Worm (Caenorhabditis elegans) whole organism, young adult: Measurements from ENCODE around the gene lgc-1.

Experiments
- B0336.3 ChIP-seq: fragments of 200-800 bp; sonication (Bioruptor generic); IDR thresholded peaks from 2 replicates; pipeline ENCODE4 v1.3.6; 2022; ENCODE audit warnings: missing genetic modification characterization, missing compliant biosample characterization
- D2030.7 ChIP-seq: fragments of 200-800 bp; sonication (Bioruptor generic); IDR thresholded peaks from 2 replicates; pipeline ENCODE4 v1.3.6; 2022; ENCODE audit warnings: missing genetic modification reagents, missing genetic modification characterization, missing compliant biosample characterization
- F39B2.1 ChIP-seq: fragments of 200-800 bp; sonication (Bioruptor generic); IDR thresholded peaks from 2 replicates; pipeline ENCODE4 v1.3.6; 2022; ENCODE audit warnings: missing genetic modification reagents, missing genetic modification characterization, missing compliant biosample characterization
- F49E8.2 ChIP-seq: sonication (generic microtip); optimal IDR thresholded peaks from 3 replicates; lab custom pipeline; 2017; ENCODE audit warnings: missing genetic modification characterization, mild to moderate bottlenecking, missing compliant biosample characterization, antibody characterized with exemption, moderate library complexity; ENCODE audit not compliant: insufficient read depth
- F52B5.7 ChIP-seq: sonication (generic microtip); optimal IDR thresholded peaks from 2 replicates; lab custom pipeline; 2016; ENCODE audit warnings: mild to moderate bottlenecking, missing genetic modification characterization, missing compliant biosample characterization
- F55B11.4 ChIP-seq: sonication (generic microtip); optimal IDR thresholded peaks from 2 replicates; lab custom pipeline; 2016; ENCODE audit warnings: missing compliant biosample characterization, missing genetic modification characterization, borderline replicate concordance; ENCODE audit not compliant: insufficient read depth
- F57A8.1 ChIP-seq: fragments of 200-800 bp; sonication (Bioruptor generic); optimal IDR thresholded peaks from 2 replicates; lab custom pipeline; 2018; ENCODE audit warnings: mild to moderate bottlenecking, missing genetic modification characterization, moderate library complexity, missing compliant biosample characterization
- K11D2.4 ChIP-seq: fragments of 200-800 bp; sonication (Bioruptor generic); IDR thresholded peaks from 2 replicates; pipeline ENCODE4 v1.3.6; 2022; ENCODE audit warnings: missing genetic modification reagents, missing genetic modification characterization, missing compliant biosample characterization
- T26A5.8 ChIP-seq: sonication (generic microtip); optimal IDR thresholded peaks from 2 replicates; lab custom pipeline; 2016; ENCODE audit warnings: missing genetic modification characterization, missing compliant biosample characterization
- Y56A3A.18 ChIP-seq: fragments of 200-800 bp; sonication (Bioruptor generic); IDR thresholded peaks from 2 replicates; pipeline ENCODE4 v1.3.6; 2022; ENCODE audit warnings: missing genetic modification reagents, missing genetic modification characterization, missing compliant biosample characterization
- akir-1 ChIP-seq: fragments of 200-800 bp; sonication (Bioruptor generic); optimal IDR thresholded peaks from 2 replicates; lab custom pipeline; 2018; ENCODE audit warnings: mild to moderate bottlenecking, missing genetic modification characterization, moderate library complexity, missing compliant biosample characterization
- aptf-2 ChIP-seq: fragments of 200-800 bp; sonication (Bioruptor generic); conservative IDR thresholded peaks from 2 replicates; pipeline ENCODE4 v1.3.6; 2022; ENCODE audit warnings: missing genetic modification reagents, missing genetic modification characterization, missing compliant biosample characterization
- atf-7 ChIP-seq: sonication (generic microtip); optimal IDR thresholded peaks from 2 replicates; lab custom pipeline; 2017; ENCODE audit warnings: mild to moderate bottlenecking, missing genetic modification characterization, missing compliant biosample characterization
- athp-1 ChIP-seq: sonication (generic microtip); optimal IDR thresholded peaks from 2 replicates; lab custom pipeline; 2017; ENCODE audit warnings: mild to moderate bottlenecking, missing genetic modification characterization, missing compliant biosample characterization
- attf-3 ChIP-seq: fragments of 200-800 bp; sonication (Bioruptor generic); conservative IDR thresholded peaks from 2 replicates; pipeline ENCODE4 v1.3.6; 2022; ENCODE audit warnings: missing genetic modification reagents, missing genetic modification characterization, missing compliant biosample characterization
- attf-5 ChIP-seq: fragments of 200-800 bp; sonication (Bioruptor generic); optimal IDR thresholded peaks from 2 replicates; lab custom pipeline; 2018; ENCODE audit warnings: mild to moderate bottlenecking, missing genetic modification characterization, missing compliant biosample characterization
- attf-6 ChIP-seq: fragments of 200-800 bp; sonication (Bioruptor generic); IDR thresholded peaks from 2 replicates; pipeline ENCODE4 v1.3.6; 2022; ENCODE audit warnings: missing genetic modification reagents, missing genetic modification characterization, missing compliant biosample characterization
- bed-1 ChIP-seq: fragments of 200-800 bp; sonication (Bioruptor generic); IDR thresholded peaks from 2 replicates; pipeline ENCODE4 v1.3.6; 2022; ENCODE audit warnings: missing genetic modification reagents, missing genetic modification characterization, missing compliant biosample characterization
- ceh-27 ChIP-seq: fragments of 200-800 bp; sonication (Bioruptor generic); optimal IDR thresholded peaks from 2 replicates; lab custom pipeline; 2018; ENCODE audit warnings: mild to moderate bottlenecking, missing genetic modification characterization, moderate library complexity, missing compliant biosample characterization
- die-1 ChIP-seq: sonication (generic microtip); optimal IDR thresholded peaks from 2 replicates; lab custom pipeline; 2016; ENCODE audit warnings: missing genotype, mild to moderate bottlenecking, missing genetic modification characterization, missing compliant biosample characterization
- dpl-1 ChIP-seq: fragments of 150-350 bp; optimal IDR thresholded peaks from 2 replicates; lab custom pipeline; 2014; ENCODE audit warnings: missing biosample characterization, missing genetic modification reagents, missing genetic modification characterization
- egl-18 ChIP-seq: fragments of 200-800 bp; sonication (Bioruptor generic); IDR thresholded peaks from 2 replicates; pipeline ENCODE4 v1.3.6; 2022; ENCODE audit warnings: missing genetic modification reagents, missing genetic modification characterization, missing compliant biosample characterization
- egl-44 ChIP-seq: fragments of 200-800 bp; sonication (Bioruptor generic); IDR thresholded peaks from 2 replicates; pipeline ENCODE4 v1.3.6; 2022; ENCODE audit warnings: missing genetic modification reagents, missing genetic modification characterization, missing compliant biosample characterization
- ekl-4 ChIP-seq: fragments of 200-800 bp; sonication (Bioruptor generic); IDR thresholded peaks from 2 replicates; pipeline ENCODE4 v1.3.6; 2022; ENCODE audit warnings: missing genetic modification reagents, missing genetic modification characterization, missing compliant biosample characterization
- ets-4 ChIP-seq: fragments of 200-800 bp; sonication (Bioruptor generic); optimal IDR thresholded peaks from 2 replicates; lab custom pipeline; 2018; ENCODE audit warnings: mild to moderate bottlenecking, missing genetic modification characterization, missing compliant biosample characterization
- fkh-3 ChIP-seq: sonication (generic microtip); optimal IDR thresholded peaks from 2 replicates; lab custom pipeline; 2016; ENCODE audit warnings: mild to moderate bottlenecking, missing genetic modification characterization, missing compliant biosample characterization
- hrde-1 ChIP-seq: sonication (generic microtip); optimal IDR thresholded peaks from 2 replicates; lab custom pipeline; 2016; ENCODE audit warnings: missing genetic modification characterization, mild to moderate bottlenecking, missing compliant biosample characterization, moderate library complexity, missing genotype, missing genetic modification reagents, borderline replicate concordance
- hsf-1 ChIP-seq: fragments of 200-800 bp; sonication (Bioruptor generic); IDR thresholded peaks from 2 replicates; pipeline ENCODE4 v1.3.6; 2022; ENCODE audit warnings: missing genetic modification reagents, missing genetic modification characterization, missing compliant biosample characterization
- let-526 ChIP-seq: fragments of 200-800 bp; sonication (Bioruptor generic); IDR thresholded peaks from 2 replicates; pipeline ENCODE4 v1.3.6; 2022; ENCODE audit warnings: missing genetic modification reagents, missing genetic modification characterization, missing compliant biosample characterization
- lin-54 ChIP-seq: fragments of 200-800 bp; sonication (Bioruptor generic); optimal IDR thresholded peaks from 2 replicates; lab custom pipeline; 2018; ENCODE audit warnings: mild to moderate bottlenecking, missing genetic modification characterization, missing compliant biosample characterization
- nfya-2 ChIP-seq: fragments of 200-800 bp; sonication (Bioruptor generic); IDR thresholded peaks from 2 replicates; pipeline ENCODE4 v1.3.6; 2022; ENCODE audit warnings: missing genetic modification reagents, missing genetic modification characterization, missing compliant biosample characterization
- nhr-120 ChIP-seq: fragments of 200-800 bp; sonication (Bioruptor generic); IDR thresholded peaks from 2 replicates; pipeline ENCODE4 v1.3.6; 2022; ENCODE audit warnings: missing genetic modification characterization, missing compliant biosample characterization
- nhr-27 ChIP-seq: fragments of 200-800 bp; sonication (Bioruptor generic); optimal IDR thresholded peaks from 2 replicates; lab custom pipeline; 2018; ENCODE audit warnings: mild to moderate bottlenecking, missing genetic modification characterization, moderate library complexity, missing compliant biosample characterization
- pbrm-1 ChIP-seq: fragments of 200-800 bp; sonication (Bioruptor generic); IDR thresholded peaks from 2 replicates; pipeline ENCODE4 v1.3.6; 2022; ENCODE audit warnings: missing genetic modification reagents, missing genetic modification characterization, missing compliant biosample characterization
- rcor-1 ChIP-seq: fragments of 200-800 bp; sonication (Bioruptor generic); IDR thresholded peaks from 2 replicates; pipeline ENCODE4 v1.3.6; 2022; ENCODE audit warnings: missing genetic modification reagents, missing genetic modification characterization, missing compliant biosample characterization
- rec-8 ChIP-seq, 2 experiments: sonication (generic microtip); optimal IDR thresholded peaks; 2 replicates each; lab custom pipeline; 2016; ENCODE audit warnings: mild to moderate bottlenecking in 2 of 2, missing genetic modification characterization in 2 of 2, missing genetic modification reagents in 2 of 2, missing genotype in 2 of 2, missing biosample characterization in 1 of 2, missing compliant biosample characterization in 1 of 2, moderate library complexity in 1 of 2
- repo-1 ChIP-seq: sonication (generic microtip); optimal IDR thresholded peaks from 2 replicates; lab custom pipeline; 2017; ENCODE audit warnings: mild to moderate bottlenecking, missing genetic modification characterization, missing compliant biosample characterization
- sdz-38 ChIP-seq: sonication (generic microtip); optimal IDR thresholded peaks from 2 replicates; lab custom pipeline; 2016; ENCODE audit warnings: missing genotype, missing genetic modification characterization, missing compliant biosample characterization
- snpc-1.3 ChIP-seq: sonication (generic microtip); optimal IDR thresholded peaks from 2 replicates; lab custom pipeline; 2017; ENCODE audit warnings: missing genetic modification characterization, mild to moderate bottlenecking, missing compliant biosample characterization, antibody characterized with exemption, moderate library complexity, missing genotype, missing genetic modification reagents; ENCODE audit not compliant: insufficient read depth
- snpc-4 ChIP-seq, 5 experiments: fragments of 150-350 bp in 1 of 5; sonication (generic microtip) in 4 of 5; optimal IDR thresholded peaks; 2 replicates each; lab custom pipeline; 2014 to 2018; ENCODE audit warnings: missing genetic modification characterization in 5 of 5, missing biosample characterization in 3 of 5, antibody characterized with exemption in 2 of 5, mild to moderate bottlenecking in 2 of 5, missing compliant biosample characterization in 2 of 5, missing genotype in 2 of 5, moderate library complexity in 2 of 5, missing genetic modification reagents in 1 of 5
- tbx-9 ChIP-seq: sonication (generic microtip); optimal IDR thresholded peaks from 2 replicates; lab custom pipeline; 2016; ENCODE audit warnings: borderline replicate concordance, missing genetic modification characterization, inconsistent platforms, missing compliant biosample characterization
- tlf-1 ChIP-seq: fragments of 200-800 bp; sonication (Bioruptor generic); optimal IDR thresholded peaks from 2 replicates; lab custom pipeline; 2018; ENCODE audit warnings: mild to moderate bottlenecking, missing genetic modification characterization, missing compliant biosample characterization
- unc-62 ChIP-seq: fragments of 150-350 bp; optimal IDR thresholded peaks from 2 replicates; lab custom pipeline; 2014; ENCODE audit warnings: missing biosample characterization, missing genetic modification reagents, missing genetic modification characterization
- ztf-28 ChIP-seq: fragments of 200-800 bp; sonication (Bioruptor generic); IDR thresholded peaks from 2 replicates; pipeline ENCODE4 v1.3.6; 2022; ENCODE audit warnings: missing genetic modification reagents, missing genetic modification characterization, missing compliant biosample characterization
- ztf-3 ChIP-seq: fragments of 200-800 bp; sonication (Bioruptor generic); optimal IDR thresholded peaks from 2 replicates; lab custom pipeline; 2018; ENCODE audit warnings: mild to moderate bottlenecking, missing genetic modification characterization, missing compliant biosample characterization

Gene lgc-1

ce11 chrV:4169658-4170057 lies 34.8 kb downstream of the lgc-1 start (continued):
- TF ChIP-seq snpc-4 (GFP tag; optimal IDR thresholded peaks at IDR 0.05; lab: Kevin White, UChicago) (peak; percentile 13), snpc-4 (tag; optimal IDR thresholded peaks at IDR 0.05; lab: Kevin White, UChicago) (no peak), F49E8.2 (tag; lab: Kevin White, UChicago) (peak; percentile 18)

DNA sequence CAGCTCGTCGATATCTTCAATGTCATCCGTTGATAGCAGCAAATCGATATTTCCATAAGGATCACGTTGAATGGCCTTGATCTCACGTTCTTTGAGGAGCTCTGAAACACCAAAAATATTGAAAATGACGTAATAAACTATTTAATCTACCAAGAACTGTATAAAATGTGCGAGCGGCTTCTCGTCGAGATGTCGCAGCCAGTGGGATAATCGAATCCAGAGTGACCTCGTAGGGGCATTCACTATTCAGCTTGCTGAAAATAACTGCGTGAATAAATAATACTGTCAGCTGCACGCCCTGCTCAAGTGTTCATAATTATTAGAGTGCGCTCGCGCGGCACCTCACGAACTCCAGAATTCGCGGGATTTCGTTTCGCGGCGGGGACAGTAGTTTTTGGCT lies 35.3 kb downstream of the lgc-1 start, which contains the start of gene Y45G5AM.7:
Gene Y45G5AM.7 (minus strand): TSS at position 101 of the 400 bp plus-strand sequence.
- no peak for TF ChIP-seq aptf-2
- no peak for TF ChIP-seq D2030.7 (GFP tag; lab: Robert Waterston, UW)
- TF ChIP-seq snpc-1.3 (tag; lab: Kevin White, UChicago) = no peak
- no peak for TF ChIP-seq attf-5 (GFP tag; lab: Kevin White, UChicago)
- no peak for TF ChIP-seq die-1 (tag; lab: Kevin White, UChicago)
- no peak for TF ChIP-seq athp-1 (tag; lab: Kevin White, UChicago)
- no peak for TF ChIP-seq repo-1
- no peak for TF ChIP-seq attf-3 (GFP tag; lab: Robert Waterston, UW)
- TF ChIP-seq hrde-1 (tag; lab: Kevin White, UChicago) = no peak
- TF ChIP-seq pbrm-1 (GFP tag; lab: Robert Waterston, UW) = no peak
- no peak for TF ChIP-seq F57A8.1 (GFP tag; lab: Kevin White, UChicago)
- no peak for TF ChIP-seq rec-8 (tag; optimal IDR thresholded peaks at IDR 0.05; lab: Kevin White, UChicago)
- TF ChIP-seq ekl-4 = no peak
- TF ChIP-seq dpl-1 (GFP tag; lab: Kevin White, UChicago) = no peak
- TF ChIP-seq egl-18 = no peak
- no peak for TF ChIP-seq bed-1 (GFP tag; lab: Robert Waterston, UW)
- no peak for TF ChIP-seq egl-44
- TF ChIP-seq attf-6 (GFP tag; lab: Robert Waterston, UW) = no peak
- no peak for TF ChIP-seq F52B5.7

DNA sequence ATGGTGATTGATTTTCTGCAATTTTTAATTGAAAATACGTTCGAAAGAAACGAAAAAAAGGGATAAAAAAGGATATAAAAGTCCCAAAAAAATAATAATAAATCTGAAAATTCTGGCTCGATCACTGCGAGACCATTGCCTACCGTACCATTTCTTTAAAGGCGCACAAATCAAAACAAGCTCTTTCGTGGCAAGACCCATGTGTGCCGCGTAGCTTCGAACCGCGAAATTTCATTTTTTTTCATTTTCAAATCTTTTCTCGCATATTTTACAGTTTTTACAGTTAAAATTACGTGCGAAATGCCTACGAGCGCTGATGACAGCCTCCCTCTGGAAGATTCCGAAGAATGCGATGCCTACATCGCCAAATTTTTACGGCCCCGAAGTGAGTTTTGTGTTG lies 40.8 kb downstream of the lgc-1 start, which contains the start of the genes coh-4 and pid-5:
Gene coh-4 (minus strand): TSS at position 17 of the 400 bp plus-strand sequence.
Gene pid-5 (plus strand): TSS at position 259 of the 400 bp plus-strand sequence.
- TF ChIP-seq akir-1 (GFP tag; lab: Kevin White, UChicago) (no peak), ztf-28 (peak; percentile 68; the same call in 1 of the 2 replicates), unc-62 (GFP tag; lab: Kevin White, UChicago) (no peak), F57A8.1 (GFP tag; lab: Kevin White, UChicago) (no peak), egl-44 (no peak), tlf-1 (peak; percentile 75), F55B11.4 (tag; lab: Kevin White, UChicago) (no peak), sdz-38 (tag; lab: Kevin White, UChicago) (no peak), B0336.3 (peak; percentile 74), lin-54 (GFP tag; lab: Kevin White, UChicago) (peak; percentile 90), fkh-3 (tag; lab: Kevin White, UChicago) (no peak), nfya-2 (no peak), rcor-1 (peak; percentile 80), hsf-1 (GFP tag; lab: Robert Waterston, UW) (peak; percentile 71), ztf-3 (GFP tag; lab: Kevin White, UChicago) (no peak), ets-4 (GFP tag; lab: Kevin White, UChicago) (no peak), nhr-27 (tag; lab: Kevin White, UChicago) (no peak), atf-7 (tag; lab: Kevin White, UChicago) (no peak), nhr-120 (GFP tag; lab: Robert Waterston, UW) (no peak), tbx-9 (tag; lab: Kevin White, UChicago) (no peak), snpc-1.3 (tag; lab: Kevin White, UChicago) (peak; percentile 81), Y56A3A.18 (GFP tag; lab: Robert Waterston, UW) (no peak), dpl-1 (GFP tag; lab: Kevin White, UChicago) (peak; percentile 92), ceh-27 (GFP tag; lab: Kevin White, UChicago) (no peak), T26A5.8 (tag; lab: Kevin White, UChicago) (no peak), K11D2.4 (GFP tag; lab: Robert Waterston, UW) (no peak), F39B2.1 (GFP tag; lab: Robert Waterston, UW) (no peak), let-526 (GFP tag; lab: Robert Waterston, UW) (no peak)
